Fruit fly (Drosophila melanogaster) whole organism, wandering third instar larva: Measurements from ENCODE around the gene Pex7.

ENCODE experiments used
- Abd-B ChIP-seq: fragments of >200 bp; optimal IDR thresholded peaks from 2 replicates; lab custom pipeline; 2017; ENCODE audit warnings: missing biosample characterization, missing genetic modification characterization
- CrebA ChIP-seq: fragments of 200-800 bp; sonication (Bioruptor generic); optimal IDR thresholded peaks from 2 replicates; lab custom pipeline; 2016; ENCODE audit warnings: missing biosample characterization, mild to moderate bottlenecking, missing genetic modification characterization, borderline replicate concordance
- Jra ChIP-seq: sonication (Bioruptor generic); optimal IDR thresholded peaks from 2 replicates; lab custom pipeline; 2016; ENCODE audit warnings: missing biosample characterization, missing genetic modification characterization
- Myc ChIP-seq: fragments of >200 bp; optimal IDR thresholded peaks from 2 replicates; lab custom pipeline; 2017
- N ChIP-seq: fragments of >200 bp; optimal IDR thresholded peaks from 2 replicates; lab custom pipeline; 2018; ENCODE audit warnings: missing biosample characterization, missing external identifiers, missing genetic modification characterization
- dmrt93B ChIP-seq: fragments of 200-800 bp; sonication (Bioruptor generic); optimal IDR thresholded peaks from 2 replicates; lab custom pipeline; 2018; ENCODE audit warnings: missing biosample characterization, mild to moderate bottlenecking, missing genetic modification characterization
- foxo ChIP-seq, 2 experiments: fragments of 200-800 bp; sonication (Bioruptor generic); optimal IDR thresholded peaks; 2 replicates in 1 of 2; 3 replicates in 1 of 2; lab custom pipeline; 2016 to 2017; ENCODE audit warnings: missing biosample characterization in 2 of 2, missing genetic modification characterization in 2 of 2
- lola ChIP-seq: fragments of >200 bp; optimal IDR thresholded peaks from 2 replicates; lab custom pipeline; 2017; ENCODE audit warnings: missing biosample characterization, missing genetic modification characterization
- pan ChIP-seq: fragments of >200 bp; optimal IDR thresholded peaks from 2 replicates; lab custom pipeline; 2017
- usp ChIP-seq: fragments of >200 bp; optimal IDR thresholded peaks from 2 replicates; lab custom pipeline; 2017; ENCODE audit warnings: missing biosample characterization, missing genetic modification characterization
- woc ChIP-seq: sonication (Bioruptor generic); optimal IDR thresholded peaks from 2 replicates; lab custom pipeline; 2016; ENCODE audit warnings: missing biosample characterization, mild to moderate bottlenecking, missing genetic modification characterization

dm6 chr3L:8657787-8658186 lies 10.8 kb downstream of the Pex7 start:
- TF ChIP-seq foxo (GFP tag; optimal IDR thresholded peaks at IDR 0.05; lab: Kevin White, UChicago) (no peak), pan (lab: Kevin White, UChicago) (no peak), Abd-B (GFP tag; lab: Kevin White, UChicago) (no peak), woc (no peak), Jra (GFP tag; lab: Kevin White, UChicago) (no peak), usp (no peak), Myc (no peak), CrebA (no peak), N (no peak), dmrt93B (GFP tag; lab: Kevin White, UChicago) (no peak), lola (GFP tag; lab: Kevin White, UChicago) (no peak)
